Worm (Caenorhabditis elegans) whole organism, L1 larva: Measurements from ENCODE around the gene taf-3.

Experiments used
- dpl-1 ChIP-seq, 3 experiments: fragments of 150-350 bp in 2 of 3; sonication (generic microtip) in 1 of 3; optimal IDR thresholded peaks; 2 replicates each; lab custom pipeline; 2014 to 2017; ENCODE audit warnings: missing biosample characterization in 3 of 3, missing genetic modification characterization in 3 of 3, missing genetic modification reagents in 3 of 3
- egl-27 ChIP-seq, 2 experiments: fragments of 150-350 bp in 1 of 2; sonication (generic microtip); optimal IDR thresholded peaks; 3 replicates each; lab custom pipeline; 2017 to 2018; ENCODE audit warnings: missing biosample characterization in 2 of 2, missing genetic modification characterization in 2 of 2, missing genetic modification reagents in 2 of 2
- lin-13 ChIP-seq: fragments of 150-350 bp; optimal IDR thresholded peaks from 2 replicates; lab custom pipeline; 2014; ENCODE audit warnings: missing biosample characterization, missing genetic modification reagents, missing genetic modification characterization
- mdl-1 ChIP-seq, 2 experiments: fragments of 150-350 bp; optimal IDR thresholded peaks; 2 replicates each; lab custom pipeline; 2014 to 2017; ENCODE audit warnings: missing biosample characterization in 2 of 2, missing genetic modification characterization in 2 of 2, inconsistent platforms in 1 of 2
- nhr-28 ChIP-seq: fragments of 150-350 bp; optimal IDR thresholded peaks from 2 replicates; lab custom pipeline; 2014; ENCODE audit warnings: missing biosample characterization, missing genetic modification characterization
- pqm-1 ChIP-seq: sonication (generic microtip); optimal IDR thresholded peaks from 3 replicates; lab custom pipeline; 2017; ENCODE audit warnings: missing biosample characterization, missing genetic modification characterization
- rnt-1 ChIP-seq: sonication (generic microtip); optimal IDR thresholded peaks from 2 replicates; lab custom pipeline; 2016; ENCODE audit warnings: mild to moderate bottlenecking, missing genetic modification characterization, moderate library complexity, missing compliant biosample characterization
- tbx-2 ChIP-seq: sonication (generic microtip); optimal IDR thresholded peaks from 2 replicates; lab custom pipeline; 2016; ENCODE audit warnings: missing genetic modification characterization, missing compliant biosample characterization

ce11 chrX:16324222-16324621, 8.0 kb upstream of the taf-3 start:
- no peak for TF ChIP-seq mdl-1 (tag; optimal IDR thresholded peaks at IDR 0.05; lab: Kevin White, UChicago)
- TF ChIP-seq lin-13 = no peak
- TF ChIP-seq nhr-28 = no peak
- TF ChIP-seq rnt-1 = no peak
- TF ChIP-seq pqm-1 (tag; lab: Kevin White, UChicago) = no peak
- no peak for TF ChIP-seq dpl-1 (GFP tag; optimal IDR thresholded peaks at IDR 0.05; lab: Kevin White, UChicago)
- TF ChIP-seq egl-27 (tag; optimal IDR thresholded peaks at IDR 0.05; lab: Kevin White, UChicago) = no peak
- TF ChIP-seq tbx-2 = no peak
